Fruit fly (Drosophila melanogaster): ENCODE data around the gene CG12483.

CG12483 gene

DNA sequence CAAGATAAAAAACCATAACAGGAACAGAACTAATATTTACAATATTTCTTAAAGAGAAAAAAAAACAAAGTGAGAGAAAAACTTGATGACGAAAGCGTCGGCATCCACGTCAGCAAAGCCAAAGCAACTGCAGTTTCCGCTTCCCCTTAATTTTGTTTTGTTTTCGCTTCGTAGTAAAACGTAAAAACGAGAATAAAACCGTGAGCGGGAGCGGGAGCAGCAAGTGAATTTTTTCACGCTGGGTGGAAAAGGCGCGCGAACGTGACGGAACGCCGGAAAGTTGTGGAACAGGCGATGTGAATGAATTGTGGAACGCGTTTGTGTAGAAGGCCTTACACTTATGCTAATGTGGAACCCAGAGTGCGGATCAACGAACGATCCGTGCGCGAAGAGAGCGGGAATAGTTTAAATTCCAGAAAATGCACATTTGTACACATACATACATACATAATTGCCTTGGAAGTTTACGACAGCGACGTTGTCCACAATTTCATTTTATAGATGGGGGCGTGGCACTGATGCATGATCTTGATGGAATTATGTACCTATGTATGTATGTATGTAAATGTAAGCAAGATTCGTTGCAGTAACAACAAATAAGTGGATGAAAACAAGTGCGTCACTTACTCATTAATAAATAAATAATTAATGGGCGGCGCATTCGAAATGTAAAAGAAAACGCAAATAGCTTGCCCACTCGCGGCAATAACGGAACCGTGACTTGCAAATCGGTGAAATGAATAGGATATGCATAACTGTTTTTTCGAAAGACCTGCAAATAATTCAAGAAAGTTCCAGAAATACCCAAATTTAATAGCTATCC is 30.3 kb upstream of the CG12483 start (continued):
- no peak for TF ChIP-seq CG11085 (GFP tag; IDR thresholded peaks at IDR 0.05)
- peak; percentile 24 for TF ChIP-seq CG17912 (GFP tag; optimal IDR thresholded peaks at IDR 0.05)
- TF ChIP-seq Nf-YC (tag; optimal IDR thresholded peaks at IDR 0.05) = no peak
- no peak for TF ChIP-seq CG8765 (GFP tag; IDR thresholded peaks at IDR 0.05)
- no peak for TF ChIP-seq BEAF-32 (GFP tag; optimal IDR thresholded peaks at IDR 0.05)
- no peak for TF ChIP-seq Hr39 (optimal IDR thresholded peaks at IDR 0.05)
- TF ChIP-seq ato (GFP tag; IDR thresholded peaks at IDR 0.05; ENCODE audit: partially characterized antibody) = no peak
- no peak for TF ChIP-seq CG30431 (GFP tag; optimal IDR thresholded peaks at IDR 0.05)
- no peak for TF ChIP-seq Hmx (GFP tag; optimal IDR thresholded peaks at IDR 0.05)
- TF ChIP-seq sd (tag; optimal IDR thresholded peaks at IDR 0.05) = peak; percentile 99
- no peak for TF ChIP-seq Side (GFP tag; optimal IDR thresholded peaks at IDR 0.05)
- TF ChIP-seq bab2 (GFP tag; optimal IDR thresholded peaks at IDR 0.05) = no peak
- peak; percentile 36; the same call in 1 of the 2 replicates for TF ChIP-seq bbx (GFP tag; IDR thresholded peaks at IDR 0.05; ENCODE audit: partially characterized antibody)
- no peak for TF ChIP-seq CG8388 (GFP tag; optimal IDR thresholded peaks at IDR 0.05)
- TF ChIP-seq Dek (tag; optimal IDR thresholded peaks at IDR 0.05) = no peak
- TF ChIP-seq CG15696 (tag; optimal IDR thresholded peaks at IDR 0.05) = no peak
- TF ChIP-seq D19B (GFP tag; optimal IDR thresholded peaks at IDR 0.05) = no peak
- peak; percentile 7 for TF ChIP-seq CG31365 (tag; optimal IDR thresholded peaks at IDR 0.05)
- TF ChIP-seq grau (tag; optimal IDR thresholded peaks at IDR 0.05) = no peak
- TF ChIP-seq CG14014 (GFP tag; IDR thresholded peaks at IDR 0.05) = no peak; the same call in 1 of the 2 replicates
- TF ChIP-seq trem (tag; optimal IDR thresholded peaks at IDR 0.05) = no peak
- TF ChIP-seq CG11695 (GFP tag; IDR thresholded peaks at IDR 0.05) = peak; percentile 47; the same call in 1 of the 3 replicates
- TF ChIP-seq croc (GFP tag; conservative IDR thresholded peaks at IDR 0.05) = no peak
- TF ChIP-seq CG1024 (GFP tag; IDR thresholded peaks at IDR 0.05) = no peak
- TF ChIP-seq Dip3 (GFP tag; optimal IDR thresholded peaks at IDR 0.05) = no peak
- peak; percentile 18 for TF ChIP-seq Blimp-1 (GFP tag; optimal IDR thresholded peaks at IDR 0.05)
- peak; percentile 31; the same call in 1 of the 3 replicates for TF ChIP-seq zen2 (GFP tag; IDR thresholded peaks at IDR 0.05; ENCODE audit: partially characterized antibody)
- peak; percentile 18 for TF ChIP-seq CG12299 (tag; optimal IDR thresholded peaks at IDR 0.05)
- TF ChIP-seq D (optimal IDR thresholded peaks at IDR 0.05) = no peak
- TF ChIP-seq D (GFP tag; optimal IDR thresholded peaks at IDR 0.05) = no peak
- TF ChIP-seq Lpt (GFP tag; optimal IDR thresholded peaks at IDR 0.05) = no peak
- TF ChIP-seq odd (GFP tag; optimal IDR thresholded peaks at IDR 0.05) = peak; percentile 16
- no peak for TF ChIP-seq CG30403 (GFP tag; optimal IDR thresholded peaks at IDR 0.05)
- no peak for TF ChIP-seq tup (GFP tag; optimal IDR thresholded peaks at IDR 0.05)
- TF ChIP-seq CG12219 (GFP tag; optimal IDR thresholded peaks at IDR 0.05) = no peak
- no peak for TF ChIP-seq Dfd (GFP tag; optimal IDR thresholded peaks at IDR 0.05)
- TF ChIP-seq peb (GFP tag; IDR thresholded peaks at IDR 0.05) = no peak
- no peak for TF ChIP-seq Hr3 (GFP tag; optimal IDR thresholded peaks at IDR 0.05)
- no peak for TF ChIP-seq CG16813 (GFP tag; IDR thresholded peaks at IDR 0.05; ENCODE audit: partially characterized antibody)
- TF ChIP-seq jumu (GFP tag; optimal IDR thresholded peaks at IDR 0.05) = no peak
- TF ChIP-seq CG18619 (GFP tag; optimal IDR thresholded peaks at IDR 0.05) = peak; percentile 9
- no peak for TF ChIP-seq Fer2 (tag; optimal IDR thresholded peaks at IDR 0.05)
- TF ChIP-seq CG9797 (GFP tag; optimal IDR thresholded peaks at IDR 0.05) = no peak
- TF ChIP-seq CG14441 (GFP tag; IDR thresholded peaks at IDR 0.05) = no peak
- no peak for TF ChIP-seq CG4360 (GFP tag; IDR thresholded peaks at IDR 0.05)
- peak; percentile 40; the same call in 1 of the 3 replicates for TF ChIP-seq CG34224 (GFP tag; IDR thresholded peaks at IDR 0.05; ENCODE audit: partially characterized antibody)
- no peak for TF ChIP-seq CG14050 (GFP tag; IDR thresholded peaks at IDR 0.05)
- no peak for TF ChIP-seq Sox102F (GFP tag; optimal IDR thresholded peaks at IDR 0.05)
- TF ChIP-seq CG13287 (GFP tag; IDR thresholded peaks at IDR 0.05; ENCODE audit: partially characterized antibody) = peak; percentile 29; the same call in 1 of the 2 replicates

Measured in whole organism, embryonic.